Worm (Caenorhabditis elegans) whole organism, midembryonic: ENCODE results near the gene tmc-2.

Experiments used
- T22C8.4 ChIP-seq: fragments of 200-800 bp; sonication (Bioruptor generic); IDR thresholded peaks from 2 replicates; pipeline ENCODE4 v1.3.6; 2022; ENCODE audit warnings: missing genetic modification characterization, missing compliant biosample characterization
- cog-1 ChIP-seq: sonication (generic microtip); optimal IDR thresholded peaks from 2 replicates; lab custom pipeline; 2016; ENCODE audit warnings: missing genetic modification characterization, missing compliant biosample characterization
- flt-1 ChIP-seq: fragments of 200-800 bp; sonication (Bioruptor generic); IDR thresholded peaks from 2 replicates; pipeline ENCODE4 v1.3.6; 2022; ENCODE audit warnings: missing genetic modification characterization, missing compliant biosample characterization
- klf-2 ChIP-seq: fragments of 200-800 bp; sonication (Bioruptor generic); conservative IDR thresholded peaks from 2 replicates; pipeline ENCODE4 v1.3.6; 2022; ENCODE audit warnings: missing genetic modification reagents, missing genetic modification characterization, missing compliant biosample characterization
- med-1 ChIP-seq: sonication (generic microtip); optimal IDR thresholded peaks from 2 replicates; lab custom pipeline; 2017; ENCODE audit warnings: missing genetic modification characterization, mild to moderate bottlenecking, missing compliant biosample characterization, antibody characterized with exemption, missing genetic modification reagents; ENCODE audit not compliant: insufficient read depth
- ref-1 ChIP-seq: fragments of 200-800 bp; sonication (Bioruptor generic); conservative IDR thresholded peaks from 2 replicates; pipeline ENCODE4 v1.3.6; 2022; ENCODE audit warnings: missing genetic modification reagents, missing genetic modification characterization, missing compliant biosample characterization
- tab-1 ChIP-seq: fragments of 200-800 bp; sonication (Bioruptor generic); IDR thresholded peaks from 2 replicates; pipeline ENCODE4 v1.3.6; 2022; ENCODE audit warnings: missing genetic modification characterization, missing compliant biosample characterization
- ztf-23 ChIP-seq: fragments of 200-800 bp; sonication (Bioruptor generic); IDR thresholded peaks from 2 replicates; pipeline ENCODE4 v1.3.6; 2022; ENCODE audit warnings: missing genetic modification reagents, missing genetic modification characterization, missing compliant biosample characterization
- ztf-29 ChIP-seq: fragments of 200-800 bp; sonication (Bioruptor generic); IDR thresholded peaks from 2 replicates; pipeline ENCODE4 v1.3.6; 2022; ENCODE audit warnings: missing genetic modification reagents, missing genetic modification characterization, missing compliant biosample characterization

DNA sequence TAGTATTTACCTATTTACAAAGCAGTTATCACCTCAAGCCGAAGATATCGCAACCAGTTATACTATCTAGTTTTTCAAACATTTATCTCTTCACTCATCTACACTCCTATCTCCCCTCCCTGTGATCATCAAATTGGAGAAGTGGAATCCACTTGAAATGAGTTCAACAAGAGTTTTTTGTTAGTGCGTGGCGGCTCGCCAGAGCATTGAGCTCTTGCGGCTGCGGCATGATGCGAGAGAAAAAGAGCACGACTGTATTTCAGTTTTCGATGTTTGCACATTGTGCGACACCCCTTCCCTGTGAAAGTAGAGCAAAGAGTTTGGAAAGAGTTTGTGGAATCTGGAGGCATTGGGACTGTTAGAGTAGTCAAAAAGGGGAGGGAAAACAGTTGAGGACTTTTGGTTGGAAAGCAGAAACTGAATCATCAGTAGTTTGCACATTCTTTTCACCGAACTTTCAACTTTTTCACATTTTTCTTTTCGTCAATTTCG, 27.2 kb downstream of the tmc-2 start, which contains the start of gene T20B5.2:
- TF ChIP-seq med-1 (GFP tag; lab: Kevin White, UChicago): no peak
- no peak for TF ChIP-seq T22C8.4
- no peak for TF ChIP-seq ztf-23 (GFP tag; lab: Robert Waterston, UW)
- no peak for TF ChIP-seq ztf-29
- no peak for TF ChIP-seq cog-1 (tag; lab: Kevin White, UChicago)
- TF ChIP-seq klf-2 (GFP tag; lab: Robert Waterston, UW): no peak
- no peak for TF ChIP-seq tab-1 (GFP tag; lab: Robert Waterston, UW)
- no peak for TF ChIP-seq ref-1 (GFP tag; lab: Robert Waterston, UW)
- no peak for TF ChIP-seq flt-1 (GFP tag; lab: Robert Waterston, UW)
